Worm (Caenorhabditis elegans): ENCODE results near the gene Y39A3B.7.

The Y39A3B.7 gene

DNA sequence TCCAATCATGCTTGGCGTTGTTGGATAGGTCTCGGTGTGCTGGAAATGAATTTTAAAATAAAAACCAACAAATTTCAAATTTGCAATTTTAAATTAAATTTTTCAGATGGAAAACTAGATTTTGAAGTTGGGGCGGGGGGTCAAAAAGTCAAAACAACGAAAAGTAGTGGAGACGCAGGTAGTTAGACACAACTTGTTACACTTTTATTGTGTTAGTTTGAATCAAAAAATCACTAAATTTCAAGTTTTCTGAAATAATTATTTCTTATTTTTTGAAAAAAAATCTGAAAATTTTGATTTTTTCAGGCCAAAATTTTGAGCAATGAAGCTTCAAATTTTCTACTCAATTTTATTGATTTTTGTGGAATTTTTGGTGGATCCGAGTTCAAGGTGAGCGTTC lies 2.9 kb upstream of the Y39A3B.7 start, which contains the start of gene Y39A3B.8:
Y39A3B.8 (plus strand) TSS at position 301 of the 400 bp plus-strand sequence.
- no peak for TF ChIP-seq unc-3 (GFP tag; conservative IDR thresholded peaks at IDR 0.05)
- no peak for TF ChIP-seq unc-3 (tag; optimal IDR thresholded peaks at IDR 0.05)
- no peak for TF ChIP-seq pat-9 (tag; optimal IDR thresholded peaks at IDR 0.05)
- no peak for TF ChIP-seq lim-6 (tag; optimal IDR thresholded peaks at IDR 0.05)
- no peak for TF ChIP-seq hlh-8 (tag; optimal IDR thresholded peaks at IDR 0.05)
- no peak for TF ChIP-seq tbx-2 (tag; optimal IDR thresholded peaks at IDR 0.05)
- no peak for TF ChIP-seq K09A11.1 (tag; optimal IDR thresholded peaks at IDR 0.05; ENCODE audit: insufficient read depth)
- TF ChIP-seq tbx-7 (tag; optimal IDR thresholded peaks at IDR 0.05) = no peak
- TF ChIP-seq F13H6.1 (tag; optimal IDR thresholded peaks at IDR 0.05) = no peak
- TF ChIP-seq elt-2 (tag; optimal IDR thresholded peaks at IDR 0.05) = no peak
- no peak for TF ChIP-seq dve-1 (tag; optimal IDR thresholded peaks at IDR 0.05)
- no peak for TF ChIP-seq ahr-1 (tag; optimal IDR thresholded peaks at IDR 0.05)
- TF ChIP-seq dmd-4 (tag; optimal IDR thresholded peaks at IDR 0.05; ENCODE audit: borderline replicate concordance) = no peak
- no peak for TF ChIP-seq ceh-18 (tag; optimal IDR thresholded peaks at IDR 0.05)

DNA sequence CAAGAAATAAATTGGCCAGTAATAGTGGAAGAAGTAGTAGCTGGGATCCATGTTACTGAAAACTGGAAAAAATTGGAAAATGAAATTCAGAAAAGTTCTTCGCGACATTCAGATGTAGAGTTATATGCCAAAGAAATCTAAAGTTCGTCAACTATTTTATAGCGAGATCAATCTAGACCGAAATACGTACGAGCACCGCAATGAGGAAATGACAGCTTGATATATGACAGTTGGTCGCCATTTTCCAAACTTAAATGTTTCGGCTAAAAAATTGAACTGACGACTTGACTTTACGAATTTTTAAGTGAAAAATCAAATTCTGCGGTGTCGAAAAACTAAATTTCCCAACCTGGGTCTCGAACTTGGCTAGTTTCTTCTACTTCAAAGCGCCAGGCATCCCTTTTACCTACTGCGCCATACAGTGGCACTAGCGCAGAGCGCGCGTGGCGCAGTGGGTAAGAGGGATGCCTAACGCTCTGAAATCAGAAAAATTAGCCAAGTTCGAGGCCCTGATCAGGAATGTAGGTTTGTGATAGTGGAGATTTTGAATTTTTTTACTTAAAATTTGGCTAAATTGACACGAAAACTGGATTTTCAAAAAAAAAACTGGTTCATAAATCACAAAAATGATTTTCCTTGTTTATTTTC lies 2.0 kb downstream of the Y39A3B.7 start, which contains the start of gene srd-66:
srd-66 (minus strand) TSS at position 51 of the 648 bp plus-strand sequence.
- TF ChIP-seq ref-2 (tag; optimal IDR thresholded peaks at IDR 0.05) (no peak), ceh-45 (GFP tag; IDR thresholded peaks at IDR 0.05) (no peak), ceh-19 (GFP tag; optimal IDR thresholded peaks at IDR 0.05) (no peak)

DNA sequence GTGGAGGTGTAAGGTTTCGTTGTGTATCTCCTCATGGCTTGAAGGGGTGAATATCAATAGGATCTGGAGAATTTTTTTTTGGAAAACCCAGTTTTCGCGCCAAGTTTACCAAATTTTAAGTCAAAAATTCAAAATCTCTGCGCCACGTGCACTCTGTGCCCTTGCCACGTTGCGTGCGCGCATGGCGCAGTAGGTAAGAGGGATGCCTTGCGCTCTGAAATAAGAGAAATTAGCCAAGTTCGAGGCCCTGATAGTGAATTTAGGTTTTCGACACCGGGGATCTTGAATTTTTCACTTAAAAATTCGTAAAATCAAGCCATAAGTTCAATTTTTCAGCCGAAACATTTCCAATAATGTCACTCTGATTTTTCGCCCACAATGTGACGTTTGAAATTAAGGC lies 3.3 kb downstream of the Y39A3B.7 start:
- TF ChIP-seq T23F11.4 (GFP tag; optimal IDR thresholded peaks at IDR 0.05) = no peak
- TF ChIP-seq ets-4 (tag; optimal IDR thresholded peaks at IDR 0.05) = no peak
- TF ChIP-seq ceh-30 (tag; optimal IDR thresholded peaks at IDR 0.05) = no peak
- no peak for TF ChIP-seq ceh-45 (GFP tag; IDR thresholded peaks at IDR 0.05)
- no peak for TF ChIP-seq pha-2 (tag; optimal IDR thresholded peaks at IDR 0.05)
- no peak for TF ChIP-seq syd-9 (tag; optimal IDR thresholded peaks at IDR 0.05)
- TF ChIP-seq ceh-24 (tag; optimal IDR thresholded peaks at IDR 0.05) = no peak
- TF ChIP-seq rnt-1 (tag; optimal IDR thresholded peaks at IDR 0.05) = no peak
- TF ChIP-seq elt-2 (tag; optimal IDR thresholded peaks at IDR 0.05) = no peak
- no peak for TF ChIP-seq eyg-1 (tag; optimal IDR thresholded peaks at IDR 0.05)
- no peak for TF ChIP-seq ceh-31 (tag; optimal IDR thresholded peaks at IDR 0.05)
- no peak for TF ChIP-seq nfya-1 (tag; optimal IDR thresholded peaks at IDR 0.05)
- no peak for TF ChIP-seq lim-6 (tag; optimal IDR thresholded peaks at IDR 0.05)
- no peak for TF ChIP-seq lin-11 (tag; optimal IDR thresholded peaks at IDR 0.05)
- TF ChIP-seq unc-86 (tag; optimal IDR thresholded peaks at IDR 0.05) = no peak
- TF ChIP-seq gmeb-2 (tag; optimal IDR thresholded peaks at IDR 0.05) = no peak

DNA sequence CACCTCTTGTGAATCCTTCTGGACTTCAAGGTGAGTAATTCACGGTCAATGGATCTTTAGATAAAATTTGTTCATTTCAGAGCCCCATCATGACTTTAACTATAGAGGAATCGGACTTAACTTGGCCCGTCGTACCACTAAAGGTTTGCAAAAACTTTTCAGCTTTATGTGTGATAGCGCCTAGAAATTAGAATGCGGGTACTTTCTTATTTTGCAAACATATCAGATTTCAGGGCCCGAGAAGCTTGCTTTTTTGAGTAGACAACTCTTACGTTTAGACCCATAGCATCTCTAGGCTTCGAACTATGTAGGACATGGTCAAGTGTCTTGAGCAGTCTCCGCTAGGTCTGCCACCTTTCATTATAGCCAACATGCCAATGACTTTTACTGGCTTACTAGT lies 7.3 kb downstream of the Y39A3B.7 start:
- TF ChIP-seq che-1 (tag; optimal IDR thresholded peaks at IDR 0.05) = no peak
- no peak for TF ChIP-seq ceh-2 (tag; optimal IDR thresholded peaks at IDR 0.05)
- TF ChIP-seq pqm-1 (tag; optimal IDR thresholded peaks at IDR 0.05) = no peak
- no peak for TF ChIP-seq nhr-232 (tag; optimal IDR thresholded peaks at IDR 0.05)
- TF ChIP-seq sox-2 (GFP tag; IDR thresholded peaks at IDR 0.05) = no peak

DNA sequence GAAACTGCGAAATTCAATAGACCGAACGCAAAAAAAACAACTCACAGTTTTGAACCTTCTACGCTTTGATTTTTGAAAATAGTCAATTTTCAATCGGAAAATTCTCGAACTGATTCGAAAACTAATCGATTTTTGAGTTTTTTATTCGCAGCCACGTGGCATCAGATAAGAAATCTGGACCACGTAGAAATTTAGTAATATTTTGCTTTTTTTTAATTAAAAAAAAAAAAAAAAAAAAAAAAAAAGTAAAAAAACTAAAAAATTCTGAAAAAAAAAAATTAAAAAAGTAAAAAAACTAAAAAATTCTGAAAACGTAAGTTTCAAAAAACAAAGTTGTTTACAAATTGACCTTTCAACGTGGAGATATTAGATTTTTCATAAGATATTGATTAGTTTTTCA lies 8.1 kb downstream of the Y39A3B.7 start, which contains the start of gene R155.3:
R155.3 (minus strand) TSS at position 101 of the 400 bp plus-strand sequence.
- TF ChIP-seq unc-3 (GFP tag; conservative IDR thresholded peaks at IDR 0.05) (no peak), unc-3 (tag; optimal IDR thresholded peaks at IDR 0.05) (no peak), hlh-8 (tag; optimal IDR thresholded peaks at IDR 0.05) (no peak)

Measured in whole organism, late embryonic.